Worm (Caenorhabditis elegans): ENCODE measurements around the gene abhd-5.1.

- TF ChIP-seq nhr-76 (tag; optimal IDR thresholded peaks at IDR 0.05) (no peak), snpc-4 (tag; optimal IDR thresholded peaks at IDR 0.05) (no peak), nfya-1 (tag; optimal IDR thresholded peaks at IDR 0.05; ENCODE audit: insufficient read depth) (no peak), unc-39 (tag; optimal IDR thresholded peaks at IDR 0.05) (no peak), egl-27 (tag; optimal IDR thresholded peaks at IDR 0.05) (no peak), R02D3.7 (tag; optimal IDR thresholded peaks at IDR 0.05) (no peak), zag-1 (tag; optimal IDR thresholded peaks at IDR 0.05) (no peak)
Measured at ce11 chrV:4871992-4872391, 24.5 kb downstream of the abhd-5.1 start, which contains the start of gene srd-33.

Measured in whole organism, L3 larva.